Fruit fly (Drosophila melanogaster) whole organism, embryonic: Measurements from ENCODE around the gene sws.

Experiments used
- Aef1 ChIP-seq: fragments of 200-800 bp; sonication (Bioruptor generic); IDR thresholded peaks from 3 replicates; pipeline ENCODE4 v1.3.6; 2022; ENCODE audit warnings: missing biosample characterization, missing genetic modification characterization
- CG13624 ChIP-seq: fragments of 200-800 bp; sonication (Bioruptor generic); optimal IDR thresholded peaks from 2 replicates; lab custom pipeline; 2016; ENCODE audit warnings: missing biosample characterization, missing genetic modification characterization
- CG30403 ChIP-seq: fragments of 200-800 bp; sonication (Bioruptor generic); optimal IDR thresholded peaks from 3 replicates; lab custom pipeline; 2016; ENCODE audit warnings: missing biosample characterization, missing genetic modification characterization
- CG32767 ChIP-seq: fragments of 200-800 bp; sonication (Bioruptor generic); IDR thresholded peaks from 2 replicates; pipeline ENCODE4 v1.3.6; 2022; ENCODE audit warnings: missing biosample characterization, missing genetic modification characterization
- CG4617 ChIP-seq: fragments of 200-800 bp; sonication (Bioruptor generic); optimal IDR thresholded peaks from 3 replicates; lab custom pipeline; 2016; ENCODE audit warnings: missing biosample characterization, missing genetic modification characterization, borderline replicate concordance
- CG6854 ChIP-seq: fragments of 200-800 bp; sonication (Bioruptor generic); optimal IDR thresholded peaks from 3 replicates; lab custom pipeline; 2017; ENCODE audit warnings: missing biosample characterization, mild to moderate bottlenecking, missing genetic modification characterization
- CG8924 ChIP-seq: fragments of 200-800 bp; optimal IDR thresholded peaks from 3 replicates; lab custom pipeline; 2019; ENCODE audit warnings: missing biosample characterization, mild to moderate bottlenecking, missing genetic modification characterization, moderate library complexity
- Dad ChIP-seq: fragments of 200-800 bp; sonication (Bioruptor generic); optimal IDR thresholded peaks from 3 replicates; lab custom pipeline; 2016; ENCODE audit warnings: missing biosample characterization, missing genetic modification characterization
- GATAe ChIP-seq: fragments of 200-800 bp; sonication (Bioruptor generic); conservative IDR thresholded peaks from 2 replicates; pipeline ENCODE4 v1.3.6; 2022; ENCODE audit warnings: missing biosample characterization, missing genetic modification characterization
- Jarid2 ChIP-seq: fragments of 200-800 bp; sonication (Bioruptor generic); optimal IDR thresholded peaks from 3 replicates; lab custom pipeline; 2017; ENCODE audit warnings: mild to moderate bottlenecking, missing biosample characterization, missing genetic modification reagents, missing genetic modification characterization
- Ssrp ChIP-seq: fragments of 200-800 bp; sonication (Bioruptor generic); optimal IDR thresholded peaks from 2 replicates; lab custom pipeline; 2018; ENCODE audit warnings: missing biosample characterization, mild to moderate bottlenecking, missing genetic modification characterization, moderate library complexity
- pfk ChIP-seq: fragments of 200-800 bp; sonication (Bioruptor generic); optimal IDR thresholded peaks from 2 replicates; lab custom pipeline; 2018; ENCODE audit warnings: missing biosample characterization, mild to moderate bottlenecking, missing genetic modification characterization, moderate library complexity
- rib ChIP-seq: fragments of 200-800 bp; sonication (Bioruptor generic); IDR thresholded peaks from 2 replicates; pipeline ENCODE4 v1.3.6; 2022; ENCODE audit warnings: missing biosample characterization, missing genetic modification characterization

DNA sequence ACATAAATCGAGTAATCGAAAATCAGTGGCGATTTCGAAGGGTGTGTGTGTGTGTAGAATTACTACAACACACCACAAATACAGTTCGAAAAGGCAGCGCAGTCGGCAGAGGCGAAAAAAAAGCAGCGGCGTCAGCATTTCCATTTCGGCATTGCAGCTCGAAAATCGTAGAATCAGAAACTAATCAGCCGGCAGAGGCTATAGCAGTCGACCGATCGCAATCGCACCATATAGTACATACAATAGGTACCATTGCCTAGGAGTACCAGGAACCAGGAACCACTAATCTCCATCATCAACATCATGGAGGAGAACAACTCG lies 59.0 kb downstream of the sws start:
- TF ChIP-seq Jarid2 (GFP tag; lab: Kevin White, UChicago) (no peak), Aef1 (GFP tag; lab: Robert Waterston, UW) (no peak), Ssrp (tag; lab: Kevin White, UChicago) (no peak), CG32767 (no peak), CG8924 (tag; lab: Kevin White, UChicago) (no peak), Dad (no peak), GATAe (GFP tag; lab: Robert Waterston, UW) (no peak), CG6854 (no peak), rib (no peak), CG30403 (GFP tag; lab: Kevin White, UChicago) (no peak), CG4617 (GFP tag; lab: Kevin White, UChicago) (no peak), pfk (GFP tag; lab: Kevin White, UChicago) (no peak), CG13624 (no peak)
